Fruit fly (Drosophila melanogaster) whole organism, embryonic: ENCODE results near the gene P5CDh2.

Experiments
- ATbp ChIP-seq: fragments of 200-800 bp; sonication (Bioruptor generic); optimal IDR thresholded peaks from 2 replicates; lab custom pipeline; 2017; ENCODE audit warnings: missing biosample characterization, mild to moderate bottlenecking, missing genetic modification characterization, missing genetic modification reagents
- Asciz ChIP-seq: fragments of 200-800 bp; sonication (Bioruptor generic); optimal IDR thresholded peaks from 2 replicates; lab custom pipeline; 2017; ENCODE audit warnings: missing biosample characterization, mild to moderate bottlenecking, missing genetic modification characterization, missing genetic modification reagents
- Awh ChIP-seq: fragments of 200-800 bp; sonication (Bioruptor generic); IDR thresholded peaks from 2 replicates; pipeline ENCODE4, ENCODE4 v1.3.6; 2022; ENCODE audit warnings: missing biosample characterization, missing genetic modification characterization
- CG12104 ChIP-seq: fragments of 200-800 bp; sonication (Bioruptor generic); optimal IDR thresholded peaks from 3 replicates; lab custom pipeline; 2016; ENCODE audit warnings: missing biosample characterization, missing genetic modification characterization
- CG1233 ChIP-seq: fragments of 200-800 bp; sonication (Bioruptor generic); optimal IDR thresholded peaks from 4 replicates; lab custom pipeline; 2018; ENCODE audit warnings: missing biosample characterization, mild to moderate bottlenecking, missing genetic modification characterization
- CG12391 ChIP-seq: fragments of 200-800 bp; sonication (Bioruptor generic); optimal IDR thresholded peaks from 3 replicates; lab custom pipeline; 2018; ENCODE audit warnings: missing biosample characterization, mild to moderate bottlenecking, missing genetic modification characterization, moderate library complexity
- CG12659 ChIP-seq: fragments of 200-800 bp; sonication (Bioruptor generic); optimal IDR thresholded peaks from 3 replicates; lab custom pipeline; 2017; ENCODE audit warnings: mild to moderate bottlenecking, missing biosample characterization, missing genetic modification reagents, missing genetic modification characterization
- CG12942 ChIP-seq: fragments of 200-800 bp; sonication (Bioruptor generic); optimal IDR thresholded peaks from 3 replicates; lab custom pipeline; 2016; ENCODE audit warnings: missing biosample characterization, missing genetic modification characterization
- CG13424 ChIP-seq: fragments of 200-800 bp; sonication (Bioruptor generic); optimal IDR thresholded peaks from 2 replicates; lab custom pipeline; 2019; ENCODE audit warnings: missing biosample characterization, mild to moderate bottlenecking, missing genetic modification characterization, moderate library complexity
- CG14014 ChIP-seq: fragments of 200-800 bp; sonication (Bioruptor generic); IDR thresholded peaks from 2 replicates; pipeline ENCODE4 v1.3.6; 2022; ENCODE audit warnings: missing biosample characterization, missing genetic modification characterization
- CG14965 ChIP-seq: fragments of 200-800 bp; sonication (Bioruptor generic); optimal IDR thresholded peaks from 2 replicates; lab custom pipeline; 2016; ENCODE audit warnings: missing biosample characterization, missing genetic modification characterization, borderline replicate concordance
- CG1603 ChIP-seq: fragments of 200-800 bp; sonication (Bioruptor generic); optimal IDR thresholded peaks from 2 replicates; lab custom pipeline; 2019; ENCODE audit warnings: missing biosample characterization, mild to moderate bottlenecking, missing genetic modification characterization, moderate library complexity
- CG16863 ChIP-seq: fragments of 200-800 bp; sonication (Bioruptor generic); optimal IDR thresholded peaks from 3 replicates; lab custom pipeline; 2016; ENCODE audit warnings: missing biosample characterization, missing genetic modification characterization
- CG17568 ChIP-seq: fragments of 200-800 bp; sonication (Bioruptor generic); optimal IDR thresholded peaks from 2 replicates; lab custom pipeline; 2018; ENCODE audit warnings: missing biosample characterization, mild to moderate bottlenecking, missing genetic modification characterization, moderate library complexity
- CG2199 ChIP-seq: fragments of 200-800 bp; sonication (Bioruptor generic); IDR thresholded peaks from 3 replicates; pipeline ENCODE4 v1.3.6; 2022; ENCODE audit warnings: missing biosample characterization, missing genetic modification characterization
- CG2678 ChIP-seq: fragments of 200-800 bp; sonication (Bioruptor generic); optimal IDR thresholded peaks from 3 replicates; lab custom pipeline; 2019; ENCODE audit warnings: missing biosample characterization, mild to moderate bottlenecking, missing genetic modification characterization, moderate library complexity
- CG2875 ChIP-seq: fragments of 200-800 bp; sonication (Bioruptor generic); optimal IDR thresholded peaks from 2 replicates; lab custom pipeline; 2017; ENCODE audit warnings: missing biosample characterization, mild to moderate bottlenecking, missing genetic modification characterization, missing genetic modification reagents
- CG30020 ChIP-seq: fragments of 200-800 bp; optimal IDR thresholded peaks from 2 replicates; lab custom pipeline; 2019; ENCODE audit warnings: missing biosample characterization, mild to moderate bottlenecking, missing genetic modification characterization, moderate library complexity
- CG3163 ChIP-seq: fragments of 200-800 bp; sonication (Bioruptor generic); optimal IDR thresholded peaks from 3 replicates; lab custom pipeline; 2016; ENCODE audit warnings: missing biosample characterization, missing genetic modification characterization
- CG4328 ChIP-seq: fragments of 200-800 bp; sonication (Bioruptor generic); optimal IDR thresholded peaks from 3 replicates; lab custom pipeline; 2017; ENCODE audit warnings: missing biosample characterization, missing genetic modification reagents, missing genetic modification characterization
- CG4617 ChIP-seq: fragments of 200-800 bp; sonication (Bioruptor generic); optimal IDR thresholded peaks from 3 replicates; lab custom pipeline; 2016; ENCODE audit warnings: missing biosample characterization, missing genetic modification characterization, borderline replicate concordance
- CG4854 ChIP-seq: fragments of 200-800 bp; sonication (Bioruptor generic); optimal IDR thresholded peaks from 2 replicates; lab custom pipeline; 2016; ENCODE audit warnings: missing biosample characterization, missing genetic modification characterization, inconsistent platforms
- CG6254 ChIP-seq: fragments of 200-800 bp; sonication (Bioruptor generic); optimal IDR thresholded peaks from 3 replicates; lab custom pipeline; 2017; ENCODE audit warnings: mild to moderate bottlenecking, missing biosample characterization, missing genetic modification reagents, missing genetic modification characterization
- CG7987 ChIP-seq: fragments of 200-800 bp; sonication (Bioruptor generic); optimal IDR thresholded peaks from 2 replicates; lab custom pipeline; 2018; ENCODE audit warnings: missing biosample characterization, mild to moderate bottlenecking, missing genetic modification characterization, moderate library complexity
- CG8359 ChIP-seq: fragments of 200-800 bp; sonication (Bioruptor generic); optimal IDR thresholded peaks from 2 replicates; lab custom pipeline; 2017; ENCODE audit warnings: missing biosample characterization, mild to moderate bottlenecking, missing genetic modification characterization, borderline replicate concordance
- CG9932 ChIP-seq: fragments of 200-800 bp; sonication (Bioruptor generic); IDR thresholded peaks from 2 replicates; pipeline ENCODE4 v1.3.6; 2022; ENCODE audit warnings: missing biosample characterization, missing genetic modification characterization
- E2f2 ChIP-seq: fragments of 200-800 bp; sonication (Bioruptor generic); IDR thresholded peaks from 2 replicates; pipeline ENCODE4 v1.3.6; 2022; ENCODE audit warnings: missing biosample characterization, missing genetic modification characterization
- GATAe ChIP-seq: fragments of 200-800 bp; sonication (Bioruptor generic); conservative IDR thresholded peaks from 2 replicates; pipeline ENCODE4 v1.3.6; 2022; ENCODE audit warnings: missing biosample characterization, missing genetic modification characterization
- H15 ChIP-seq: fragments of 200-800 bp; sonication (Bioruptor generic); IDR thresholded peaks from 3 replicates; pipeline ENCODE4 v1.3.6; 2022; ENCODE audit warnings: missing biosample characterization, missing genetic modification characterization
- Hr3 ChIP-seq: fragments of 200-800 bp; sonication (Bioruptor generic); optimal IDR thresholded peaks from 3 replicates; lab custom pipeline; 2016; ENCODE audit warnings: missing biosample characterization, missing genetic modification characterization
- Lpt ChIP-seq: fragments of >200 bp; optimal IDR thresholded peaks from 2 replicates; lab custom pipeline; 2018; ENCODE audit warnings: missing biosample characterization, missing genetic modification characterization
- MTF-1 ChIP-seq: fragments of 200-800 bp; sonication (Bioruptor generic); optimal IDR thresholded peaks from 2 replicates; lab custom pipeline; 2018; ENCODE audit warnings: missing biosample characterization, mild to moderate bottlenecking, missing genetic modification characterization, borderline replicate concordance
- NK7.1 ChIP-seq: fragments of 200-800 bp; sonication (Bioruptor generic); optimal IDR thresholded peaks from 3 replicates; lab custom pipeline; 2016; ENCODE audit warnings: missing biosample characterization, missing genetic modification characterization
- Optix ChIP-seq: fragments of 200-800 bp; sonication (Bioruptor generic); IDR thresholded peaks from 3 replicates; pipeline ENCODE4 v1.3.6; 2022; ENCODE audit warnings: missing biosample characterization, missing genetic modification characterization
- Sox100B ChIP-seq: fragments of 200-800 bp; sonication (Bioruptor generic); optimal IDR thresholded peaks from 3 replicates; lab custom pipeline; 2018; ENCODE audit warnings: missing biosample characterization, mild to moderate bottlenecking, missing genetic modification characterization
- Spps ChIP-seq: fragments of 200-800 bp; sonication (Bioruptor generic); optimal IDR thresholded peaks from 2 replicates; lab custom pipeline; 2018; ENCODE audit warnings: missing biosample characterization, mild to moderate bottlenecking, missing genetic modification characterization
- Stat92E ChIP-seq, 3 experiments: fragments of >200 bp in 2 of 3; fragments of 200-800 bp in 1 of 3; sonication (Bioruptor generic) in 1 of 3; optimal IDR thresholded peaks; 2 replicates each; lab custom pipeline; 2017 to 2019; ENCODE audit warnings: missing biosample characterization in 3 of 3, missing genetic modification characterization in 3 of 3, mild to moderate bottlenecking in 1 of 3, moderate library complexity in 1 of 3
- Xrp1 ChIP-seq: fragments of 200-800 bp; sonication (Bioruptor generic); IDR thresholded peaks from 2 replicates; pipeline ENCODE4 v1.3.6; 2022; ENCODE audit warnings: missing biosample characterization, missing genetic modification characterization
- ap ChIP-seq: fragments of 200-800 bp; sonication (Bioruptor generic); IDR thresholded peaks from 2 replicates; pipeline ENCODE4 v1.3.6; 2022; ENCODE audit warnings: missing biosample characterization, missing genetic modification characterization
- az2 ChIP-seq: fragments of 200-800 bp; sonication (Bioruptor generic); optimal IDR thresholded peaks from 3 replicates; lab custom pipeline; 2016; ENCODE audit warnings: missing biosample characterization, missing genetic modification characterization
- cad ChIP-seq: fragments of >200 bp; optimal IDR thresholded peaks from 2 replicates; lab custom pipeline; 2017; ENCODE audit warnings: missing biosample characterization, missing genetic modification characterization
- grau ChIP-seq: fragments of 200-800 bp; optimal IDR thresholded peaks from 3 replicates; lab custom pipeline; 2019; ENCODE audit warnings: missing biosample characterization, mild to moderate bottlenecking, missing genetic modification characterization, moderate library complexity
- psq ChIP-seq: fragments of 200-800 bp; sonication (Bioruptor generic); optimal IDR thresholded peaks from 2 replicates; lab custom pipeline; 2017; ENCODE audit warnings: missing biosample characterization, missing genetic modification characterization
- sr ChIP-seq: fragments of 200-800 bp; sonication (Bioruptor generic); IDR thresholded peaks from 3 replicates; pipeline ENCODE4 v1.3.6; 2022; ENCODE audit warnings: missing biosample characterization, missing genetic modification characterization
- tap ChIP-seq: fragments of 200-800 bp; optimal IDR thresholded peaks from 3 replicates; lab custom pipeline; 2019; ENCODE audit warnings: missing biosample characterization, mild to moderate bottlenecking, missing genetic modification characterization, moderate library complexity
- tgo ChIP-seq: fragments of 200-800 bp; sonication (Bioruptor generic); IDR thresholded peaks from 3 replicates; pipeline ENCODE4 v1.3.6; 2022; ENCODE audit warnings: missing biosample characterization, missing genetic modification characterization
- tio ChIP-seq: fragments of 200-800 bp; sonication (Bioruptor generic); optimal IDR thresholded peaks from 2 replicates; lab custom pipeline; 2017; ENCODE audit warnings: missing biosample characterization, missing genetic modification characterization, inconsistent platforms
- tna ChIP-seq: fragments of 200-800 bp; sonication (Bioruptor generic); IDR thresholded peaks from 2 replicates; pipeline ENCODE4 v1.3.6; 2022; ENCODE audit warnings: missing biosample characterization, missing genetic modification characterization; ENCODE audit not compliant: partially characterized antibody
- twi ChIP-seq: fragments of 200-800 bp; optimal IDR thresholded peaks from 2 replicates; lab custom pipeline; 2019; ENCODE audit warnings: missing biosample characterization, mild to moderate bottlenecking, missing genetic modification characterization, moderate library complexity
- wdn ChIP-seq: fragments of 200-800 bp; sonication (Bioruptor generic); IDR thresholded peaks from 2 replicates; pipeline ENCODE4 v1.3.6; 2022; ENCODE audit warnings: missing biosample characterization, missing genetic modification characterization

P5CDh2 gene

dm6 chr3R:21849988-21850460 is 27.7 kb upstream of the P5CDh2 start (continued):
- no peak for TF ChIP-seq MTF-1 (GFP tag; lab: Kevin White, UChicago)
- no peak for TF ChIP-seq CG2875 (GFP tag; lab: Kevin White, UChicago)
- TF ChIP-seq CG17568 (GFP tag; lab: Kevin White, UChicago), result no peak
- TF ChIP-seq CG30020 (tag; lab: Kevin White, UChicago), result no peak
- no peak for TF ChIP-seq CG1233 (GFP tag; lab: Kevin White, UChicago)
- TF ChIP-seq grau (tag; lab: Kevin White, UChicago), result peak; percentile 95
- no peak for TF ChIP-seq Asciz (GFP tag; lab: Kevin White, UChicago)
- TF ChIP-seq Lpt (GFP tag; lab: Kevin White, UChicago), result no peak
- TF ChIP-seq CG2678, result peak; percentile 45
- no peak for TF ChIP-seq CG4617 (GFP tag; lab: Kevin White, UChicago)
- peak; percentile 15 for TF ChIP-seq CG6254
- TF ChIP-seq CG16863, result peak; percentile 60
- peak; percentile 3 for TF ChIP-seq CG12942
- TF ChIP-seq CG4854 (GFP tag; lab: Kevin White, UChicago), result no peak
- TF ChIP-seq E2f2, result no peak
- TF ChIP-seq Awh (GFP tag; lab: Robert Waterston, UW), result peak; percentile 49; the same call in 1 of the 2 replicates
- peak; percentile 11 for TF ChIP-seq Hr3
- TF ChIP-seq CG12659 (GFP tag; lab: Kevin White, UChicago), result peak; percentile 36
- no peak for TF ChIP-seq NK7.1 (GFP tag; lab: Kevin White, UChicago)
- no peak for TF ChIP-seq Stat92E (GFP tag; optimal IDR thresholded peaks at IDR 0.05; lab: Kevin White, UChicago)
- TF ChIP-seq twi, result peak; percentile 84
- no peak for TF ChIP-seq tna (GFP tag; lab: Robert Waterston, UW)
- TF ChIP-seq Xrp1, result peak; percentile 72
- peak; percentile 42 for TF ChIP-seq az2 (GFP tag; lab: Kevin White, UChicago)
- no peak for TF ChIP-seq psq
- TF ChIP-seq ap (GFP tag; lab: Robert Waterston, UW), result 0 out of 2 replicates have a peak, but pooled peaks have one; percentile 12
- TF ChIP-seq Optix (GFP tag; lab: Robert Waterston, UW), result no peak
- TF ChIP-seq Sox100B, result peak; percentile 22
- no peak for TF ChIP-seq CG14965 (GFP tag; lab: Kevin White, UChicago)
- TF ChIP-seq CG12104, result no peak
- TF ChIP-seq CG7987, result no peak
- peak; percentile 23; the same call in 1 of the 3 replicates for TF ChIP-seq H15 (GFP tag; lab: Robert Waterston, UW)
- TF ChIP-seq CG9932, result no peak
- no peak for TF ChIP-seq wdn (GFP tag; lab: Robert Waterston, UW)
- TF ChIP-seq tgo (GFP tag; lab: Robert Waterston, UW), result no peak
- TF ChIP-seq CG4328 (GFP tag; lab: Kevin White, UChicago), result no peak
- TF ChIP-seq cad (GFP tag; lab: Kevin White, UChicago), result no peak
- peak; percentile 61 for TF ChIP-seq CG12391 (tag; lab: Kevin White, UChicago)
- no peak for TF ChIP-seq tap (tag; lab: Kevin White, UChicago)
- peak; percentile 24 for TF ChIP-seq ATbp (GFP tag; lab: Kevin White, UChicago)
- TF ChIP-seq CG2199 (GFP tag; lab: Robert Waterston, UW), result peak; percentile 91; the same call in 2 of the 3 replicates
- TF ChIP-seq CG8359 (GFP tag; lab: Kevin White, UChicago), result no peak
- peak; percentile 57 for TF ChIP-seq CG13424 (tag; lab: Kevin White, UChicago)
- TF ChIP-seq CG3163 (GFP tag; lab: Kevin White, UChicago), result peak; percentile 35
- TF ChIP-seq sr (GFP tag; lab: Robert Waterston, UW), result no peak
- no peak for TF ChIP-seq GATAe (GFP tag; lab: Robert Waterston, UW)
- no peak for TF ChIP-seq CG14014
- TF ChIP-seq Spps, result no peak
- TF ChIP-seq tio (GFP tag; lab: Kevin White, UChicago), result peak; percentile 27
- peak; percentile 38 for TF ChIP-seq CG1603 (tag; lab: Kevin White, UChicago)
